Worm (Caenorhabditis elegans): ENCODE data around the gene sra-7.

DNA sequence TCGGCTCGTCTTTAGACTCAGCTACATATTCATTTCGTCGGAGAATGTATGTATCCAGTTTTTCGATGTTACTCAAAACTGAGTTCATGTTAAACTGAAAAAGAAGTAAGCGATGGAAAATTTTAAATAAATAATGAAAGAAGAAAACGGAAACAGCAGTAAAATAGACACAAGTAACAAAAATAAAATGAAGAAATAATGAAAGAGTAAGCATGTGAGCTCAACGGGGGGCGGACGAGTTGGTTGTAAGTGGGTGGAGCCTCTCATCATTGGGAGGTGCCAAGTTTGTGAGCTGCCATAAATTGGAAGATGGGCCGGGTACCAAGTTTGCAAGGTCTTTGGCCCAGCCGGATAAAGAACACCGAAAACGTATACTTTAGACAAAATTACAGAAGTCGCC lies 39.0 kb downstream of the sra-7 start, which contains the start of gene wee-1.1:
- TF ChIP-seq nhr-28 (tag; optimal IDR thresholded peaks at IDR 0.05) = no peak
- no peak for TF ChIP-seq ztf-11 (tag; optimal IDR thresholded peaks at IDR 0.05)
